Fruit fly (Drosophila melanogaster) whole organism, embryonic: ENCODE data around the gene Sem1.

Source experiments
- Adf1 ChIP-seq: fragments of 200-800 bp; sonication (Bioruptor generic); IDR thresholded peaks from 2 replicates; pipeline ENCODE4 v1.3.6; 2022; ENCODE audit warnings: missing biosample characterization, missing genetic modification characterization
- B-H2 ChIP-seq: fragments of 200-800 bp; sonication (Bioruptor generic); optimal IDR thresholded peaks from 2 replicates; lab custom pipeline; 2018; ENCODE audit warnings: missing biosample characterization, mild to moderate bottlenecking, missing genetic modification characterization
- Bgb ChIP-seq: fragments of 200-800 bp; sonication (Bioruptor generic); IDR thresholded peaks from 2 replicates; pipeline ENCODE4 v1.3.6; 2022; ENCODE audit warnings: missing biosample characterization, missing genetic modification characterization; ENCODE audit not compliant: partially characterized antibody
- CG10209 ChIP-seq: fragments of 200-800 bp; sonication (Bioruptor generic); optimal IDR thresholded peaks from 3 replicates; lab custom pipeline; 2017; ENCODE audit warnings: missing biosample characterization, mild to moderate bottlenecking, missing genetic modification characterization, missing genetic modification reagents
- CG10979 ChIP-seq: fragments of 200-800 bp; sonication (Bioruptor generic); optimal IDR thresholded peaks from 2 replicates; lab custom pipeline; 2018; ENCODE audit warnings: missing biosample characterization, mild to moderate bottlenecking, missing genetic modification characterization, moderate library complexity
- CG11504 ChIP-seq: fragments of 200-800 bp; sonication (Bioruptor generic); optimal IDR thresholded peaks from 3 replicates; lab custom pipeline; 2019; ENCODE audit warnings: missing biosample characterization, mild to moderate bottlenecking, missing genetic modification characterization, moderate library complexity
- CG12104 ChIP-seq: fragments of 200-800 bp; sonication (Bioruptor generic); optimal IDR thresholded peaks from 3 replicates; lab custom pipeline; 2016; ENCODE audit warnings: missing biosample characterization, missing genetic modification characterization
- CG12391 ChIP-seq: fragments of 200-800 bp; sonication (Bioruptor generic); optimal IDR thresholded peaks from 3 replicates; lab custom pipeline; 2018; ENCODE audit warnings: missing biosample characterization, mild to moderate bottlenecking, missing genetic modification characterization, moderate library complexity
- CG14710 ChIP-seq: fragments of 200-800 bp; sonication (Bioruptor generic); optimal IDR thresholded peaks from 3 replicates; lab custom pipeline; 2019; ENCODE audit warnings: missing biosample characterization, mild to moderate bottlenecking, missing genetic modification characterization, moderate library complexity
- CG17186 ChIP-seq: fragments of 200-800 bp; sonication (Bioruptor generic); optimal IDR thresholded peaks from 3 replicates; lab custom pipeline; 2017; ENCODE audit warnings: missing biosample characterization, missing genetic modification reagents, missing genetic modification characterization
- CG2202 ChIP-seq: fragments of 200-800 bp; sonication (Bioruptor generic); optimal IDR thresholded peaks from 2 replicates; lab custom pipeline; 2018; ENCODE audit warnings: missing biosample characterization, mild to moderate bottlenecking, missing genetic modification characterization
- CG2712 ChIP-seq: fragments of 200-800 bp; optimal IDR thresholded peaks from 3 replicates; lab custom pipeline; 2019; ENCODE audit warnings: missing biosample characterization, mild to moderate bottlenecking, missing genetic modification characterization, moderate library complexity
- CG3163 ChIP-seq: fragments of 200-800 bp; sonication (Bioruptor generic); optimal IDR thresholded peaks from 3 replicates; lab custom pipeline; 2016; ENCODE audit warnings: missing biosample characterization, missing genetic modification characterization
- CG33557 ChIP-seq: fragments of 200-800 bp; sonication (Bioruptor generic); optimal IDR thresholded peaks from 2 replicates; lab custom pipeline; 2019; ENCODE audit warnings: missing biosample characterization, mild to moderate bottlenecking, missing genetic modification characterization, moderate library complexity
- CG4707 ChIP-seq: fragments of 200-800 bp; sonication (Bioruptor generic); optimal IDR thresholded peaks from 2 replicates; lab custom pipeline; 2018; ENCODE audit warnings: missing biosample characterization, mild to moderate bottlenecking, missing genetic modification characterization, moderate library complexity
- CG7271 ChIP-seq: fragments of 200-800 bp; sonication (Bioruptor generic); optimal IDR thresholded peaks from 2 replicates; lab custom pipeline; 2018; ENCODE audit warnings: missing biosample characterization, mild to moderate bottlenecking, missing genetic modification characterization, moderate library complexity
- CG7357 ChIP-seq: fragments of 200-800 bp; sonication (Bioruptor generic); IDR thresholded peaks from 3 replicates; pipeline ENCODE4 v1.3.6; 2022; ENCODE audit warnings: missing biosample characterization, missing genetic modification characterization
- CG8944 ChIP-seq: fragments of 200-800 bp; sonication (Bioruptor generic); optimal IDR thresholded peaks from 3 replicates; lab custom pipeline; 2016; ENCODE audit warnings: missing biosample characterization, missing genetic modification characterization
- CG9817 ChIP-seq: fragments of 200-800 bp; sonication (Bioruptor generic); optimal IDR thresholded peaks from 2 replicates; lab custom pipeline; 2018; ENCODE audit warnings: missing biosample characterization, mild to moderate bottlenecking, missing genetic modification characterization, moderate library complexity
- CrebB ChIP-seq: fragments of 200-800 bp; sonication (Bioruptor generic); optimal IDR thresholded peaks from 3 replicates; lab custom pipeline; 2018; ENCODE audit warnings: missing biosample characterization, mild to moderate bottlenecking, missing genetic modification characterization
- D19A ChIP-seq: fragments of 200-800 bp; optimal IDR thresholded peaks from 3 replicates; lab custom pipeline; 2019; ENCODE audit warnings: missing biosample characterization, mild to moderate bottlenecking, missing genetic modification characterization, moderate library complexity
- HLH54F ChIP-seq: fragments of 200-800 bp; sonication (Bioruptor generic); optimal IDR thresholded peaks from 3 replicates; lab custom pipeline; 2016; ENCODE audit warnings: missing biosample characterization, missing genetic modification characterization
- Hr3 ChIP-seq: fragments of 200-800 bp; sonication (Bioruptor generic); optimal IDR thresholded peaks from 3 replicates; lab custom pipeline; 2016; ENCODE audit warnings: missing biosample characterization, missing genetic modification characterization
- Hr51 ChIP-seq, 2 experiments: fragments of 200-800 bp; sonication (Bioruptor generic); optimal IDR thresholded peaks; 2 replicates in 1 of 2; 3 replicates in 1 of 2; lab custom pipeline; 2016 to 2018; ENCODE audit warnings: missing biosample characterization in 2 of 2, missing genetic modification characterization in 2 of 2, mild to moderate bottlenecking in 1 of 2, moderate library complexity in 1 of 2
- Oaz ChIP-seq: fragments of 200-800 bp; sonication (Bioruptor generic); IDR thresholded peaks from 2 replicates; pipeline ENCODE4 v1.3.6; 2022; ENCODE audit warnings: missing biosample characterization, missing genetic modification characterization
- Ptx1 ChIP-seq: fragments of 200-800 bp; sonication (Bioruptor generic); IDR thresholded peaks from 2 replicates; pipeline ENCODE4 v1.3.6; 2022; ENCODE audit warnings: missing biosample characterization, missing genetic modification characterization
- Rx ChIP-seq: fragments of 200-800 bp; sonication (Bioruptor generic); IDR thresholded peaks from 2 replicates; pipeline ENCODE4 v1.3.6; 2022; ENCODE audit warnings: missing biosample characterization, missing genetic modification characterization
- Sox102F ChIP-seq: fragments of 200-800 bp; sonication (Bioruptor generic); optimal IDR thresholded peaks from 2 replicates; lab custom pipeline; 2018; ENCODE audit warnings: missing biosample characterization, mild to moderate bottlenecking, missing genetic modification characterization, moderate library complexity
- Sry-β ChIP-seq: fragments of 200-800 bp; sonication (Bioruptor generic); optimal IDR thresholded peaks from 2 replicates; lab custom pipeline; 2018; ENCODE audit warnings: missing biosample characterization, mild to moderate bottlenecking, missing genetic modification characterization, moderate library complexity
- bbx ChIP-seq: fragments of 200-800 bp; sonication (Bioruptor generic); IDR thresholded peaks from 2 replicates; pipeline ENCODE4 v1.3.6; 2022; ENCODE audit warnings: missing biosample characterization, missing genetic modification characterization; ENCODE audit not compliant: partially characterized antibody
- bcd ChIP-seq: fragments of 200-800 bp; sonication (Bioruptor generic); optimal IDR thresholded peaks from 2 replicates; lab custom pipeline; 2017; ENCODE audit warnings: missing biosample characterization, mild to moderate bottlenecking, missing genetic modification characterization
- ci ChIP-seq: fragments of 200-800 bp; sonication (Bioruptor generic); IDR thresholded peaks from 3 replicates; pipeline ENCODE4 v1.3.6; 2022; ENCODE audit warnings: missing biosample characterization, missing genetic modification characterization
- danr ChIP-seq: fragments of 200-800 bp; sonication (Bioruptor generic); IDR thresholded peaks from 2 replicates; pipeline ENCODE4 v1.3.6; 2022; ENCODE audit warnings: missing biosample characterization, missing genetic modification characterization
- disco-r ChIP-seq: fragments of 200-800 bp; sonication (Bioruptor generic); optimal IDR thresholded peaks from 2 replicates; lab custom pipeline; 2016; ENCODE audit warnings: missing biosample characterization, missing genetic modification characterization
- exex ChIP-seq: fragments of 200-800 bp; sonication (Bioruptor generic); optimal IDR thresholded peaks from 4 replicates; lab custom pipeline; 2018; ENCODE audit warnings: missing biosample characterization, mild to moderate bottlenecking, missing genetic modification characterization, moderate library complexity
- gcm2 ChIP-seq: fragments of 200-800 bp; sonication (Bioruptor generic); optimal IDR thresholded peaks from 2 replicates; lab custom pipeline; 2016; ENCODE audit warnings: missing biosample characterization, missing genetic modification characterization
- hkb ChIP-seq, 2 experiments: fragments of 200-800 bp in 1 of 2; fragments of >200 bp in 1 of 2; sonication (Bioruptor generic) in 1 of 2; IDR thresholded peaks in 1 of 2; optimal IDR thresholded peaks in 1 of 2; 2 replicates each; pipeline versions ENCODE4 v1.3.6 to Lab custom; 2017 to 2022; ENCODE audit warnings: missing biosample characterization in 1 of 2, missing genetic modification characterization in 1 of 2
- kah ChIP-seq: fragments of 200-800 bp; sonication (Bioruptor generic); optimal IDR thresholded peaks from 2 replicates; lab custom pipeline; 2018; ENCODE audit warnings: missing biosample characterization, mild to moderate bottlenecking, missing genetic modification characterization
- maf-S ChIP-seq: fragments of 200-800 bp; sonication (Bioruptor generic); optimal IDR thresholded peaks from 2 replicates; lab custom pipeline; 2016; ENCODE audit warnings: missing biosample characterization, missing genetic modification characterization
- mam ChIP-seq: fragments of 200-800 bp; sonication (Bioruptor generic); optimal IDR thresholded peaks from 3 replicates; lab custom pipeline; 2016; ENCODE audit warnings: missing biosample characterization, missing genetic modification characterization
- nom ChIP-seq: fragments of 200-800 bp; sonication (Bioruptor generic); optimal IDR thresholded peaks from 2 replicates; lab custom pipeline; 2017; ENCODE audit warnings: missing biosample characterization, missing genetic modification characterization, mild to moderate bottlenecking, moderate library complexity, missing genetic modification reagents
- pum ChIP-seq: fragments of 200-800 bp; sonication (Bioruptor generic); optimal IDR thresholded peaks from 2 replicates; lab custom pipeline; 2016; ENCODE audit warnings: missing biosample characterization, missing genetic modification characterization
- rib ChIP-seq: fragments of 200-800 bp; sonication (Bioruptor generic); IDR thresholded peaks from 2 replicates; pipeline ENCODE4 v1.3.6; 2022; ENCODE audit warnings: missing biosample characterization, missing genetic modification characterization
- sim ChIP-seq: fragments of 200-800 bp; sonication (Bioruptor generic); IDR thresholded peaks from 2 replicates; pipeline ENCODE4 v1.3.6; 2022; ENCODE audit warnings: missing biosample characterization, missing genetic modification characterization
- sob ChIP-seq: fragments of 200-800 bp; sonication (Bioruptor generic); IDR thresholded peaks from 2 replicates; pipeline ENCODE4 v1.3.6; 2022; ENCODE audit warnings: missing biosample characterization, missing genetic modification characterization
- stc ChIP-seq: fragments of 200-800 bp; sonication (Bioruptor generic); IDR thresholded peaks from 2 replicates; pipeline ENCODE4 v1.3.6; 2022; ENCODE audit warnings: missing biosample characterization, missing genetic modification characterization
- twi ChIP-seq: fragments of 200-800 bp; optimal IDR thresholded peaks from 2 replicates; lab custom pipeline; 2019; ENCODE audit warnings: missing biosample characterization, mild to moderate bottlenecking, missing genetic modification characterization, moderate library complexity
- vfl ChIP-seq: fragments of 200-800 bp; sonication (Bioruptor generic); optimal IDR thresholded peaks from 2 replicates; lab custom pipeline; 2016; ENCODE audit warnings: missing biosample characterization, missing genetic modification characterization

Gene Sem1

dm6 chr2L:7042150-7042811 is 21.5 kb upstream of the Sem1 start (continued):
- TF ChIP-seq bbx (GFP tag; lab: Robert Waterston, UW) (peak; percentile 77), CG11504 (tag; lab: Kevin White, UChicago) (peak; percentile 36), CG2202 (tag; lab: Kevin White, UChicago) (peak; percentile 11), D19A (tag; lab: Kevin White, UChicago) (no peak), sim (GFP tag; lab: Robert Waterston, UW) (no peak), hkb (optimal IDR thresholded peaks at IDR 0.05; lab: Kevin White, UChicago) (no peak), hkb (GFP tag; IDR thresholded peaks at IDR 0.05; lab: Robert Waterston, UW) (peak; percentile 25; the same call in 1 of the 2 replicates), rib (GFP tag; lab: Robert Waterston, UW) (peak; percentile 47; the same call in 1 of the 2 replicates), Hr51 (GFP tag; optimal IDR thresholded peaks at IDR 0.05; lab: Kevin White, UChicago) (peak; percentile 41 to 50), CG33557 (GFP tag; lab: Kevin White, UChicago) (peak; percentile 10), Sry-β (peak; percentile 22), CG2712 (peak; percentile 33), vfl (peak; percentile 34), CG7271 (tag; lab: Kevin White, UChicago) (no peak), kah (GFP tag; lab: Kevin White, UChicago) (peak; percentile 92), Oaz (GFP tag; lab: Robert Waterston, UW) (peak; percentile 55), exex (peak; percentile 12), CG3163 (GFP tag; lab: Kevin White, UChicago) (no peak), CG8944 (peak; percentile 20), gcm2 (GFP tag; lab: Kevin White, UChicago) (peak; percentile 22), bcd (peak; percentile 42), CG10209 (GFP tag; lab: Kevin White, UChicago) (peak; percentile 31), danr (GFP tag; lab: Robert Waterston, UW) (0 out of 2 replicates have a peak, but pooled peaks have one; percentile 11), CrebB (tag; lab: Kevin White, UChicago) (peak; percentile 70), CG14710 (peak; percentile 61), twi (tag; lab: Kevin White, UChicago) (peak; percentile 39), sob (peak; percentile 64), Adf1 (peak; percentile 66), nom (GFP tag; lab: Kevin White, UChicago) (peak; percentile 31), ci (GFP tag; lab: Robert Waterston, UW) (peak; percentile 89), B-H2 (peak; percentile 72), Rx (GFP tag; lab: Robert Waterston, UW) (peak; percentile 26; the same call in 1 of the 2 replicates), CG4707 (GFP tag; lab: Kevin White, UChicago) (peak; percentile 13), Bgb (GFP tag; lab: Robert Waterston, UW) (peak; percentile 82), HLH54F (GFP tag; lab: Kevin White, UChicago) (peak; percentile 34), mam (peak; percentile 51), CG12391 (tag; lab: Kevin White, UChicago) (peak; percentile 52), Hr3 (peak; percentile 29), pum (peak; percentile 32), CG9817 (tag; lab: Kevin White, UChicago) (peak; percentile 23), CG17186 (GFP tag; lab: Kevin White, UChicago) (peak; percentile 83), CG10979 (peak; percentile 16), maf-S (GFP tag; lab: Kevin White, UChicago) (no peak), CG12104 (GFP tag; lab: Kevin White, UChicago) (peak; percentile 12), CG7357 (GFP tag; lab: Robert Waterston, UW) (0 out of 3 replicates have a peak, but pooled peaks have one; percentile 7), disco-r (GFP tag; lab: Kevin White, UChicago) (peak; percentile 65), Ptx1 (GFP tag; lab: Robert Waterston, UW) (peak; percentile 68), stc (GFP tag; lab: Robert Waterston, UW) (peak; percentile 29), Sox102F (peak; percentile 49)
